Fruit fly (Drosophila melanogaster): ENCODE measurements around the gene CG5937.

DNA sequence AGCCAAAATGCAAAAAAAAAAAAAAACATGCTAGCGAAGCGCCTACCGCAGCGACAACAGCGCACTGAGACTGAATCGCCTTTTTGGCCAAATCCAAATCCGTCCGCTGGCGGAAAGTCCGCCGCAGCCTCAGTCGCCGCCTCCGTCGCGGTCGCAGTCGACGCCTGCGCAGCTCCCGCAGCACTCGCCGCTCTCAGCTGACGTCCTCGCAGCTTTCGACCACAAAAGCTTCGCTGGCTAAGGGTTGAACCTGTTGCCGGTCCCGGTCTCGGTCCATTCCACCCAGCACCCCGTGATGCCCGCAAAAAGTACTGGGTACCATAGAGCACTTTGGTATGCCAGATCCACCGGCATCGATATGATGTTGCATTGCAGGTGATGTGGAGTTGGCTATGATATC lies 41.5 kb downstream of the CG5937 start, which contains the start of gene CG4660:
- TF ChIP-seq CG7101 (tag; optimal IDR thresholded peaks at IDR 0.05) (no peak), kay (GFP tag; ENCODE audit: borderline replicate concordance) (no peak), Crg-1 (GFP tag; optimal IDR thresholded peaks at IDR 0.05) (no peak), CG11617 (GFP tag; optimal IDR thresholded peaks at IDR 0.05) (no peak), pad (GFP tag; optimal IDR thresholded peaks at IDR 0.05) (no peak)
